Worm (Caenorhabditis elegans) whole organism, early embryonic: Measurements from ENCODE around the gene W02F12.8.

Source experiments
- ama-1 ChIP-seq: fragments of 150-350 bp; optimal IDR thresholded peaks from 2 replicates; lab custom pipeline; 2014
- ceh-36 ChIP-seq: sonication (generic microtip); optimal IDR thresholded peaks from 2 replicates; lab custom pipeline; 2016; ENCODE audit warnings: missing genetic modification characterization, inconsistent platforms, missing compliant biosample characterization
- ets-7 ChIP-seq: sonication (generic microtip); optimal IDR thresholded peaks from 2 replicates; lab custom pipeline; 2016; ENCODE audit warnings: missing genotype, missing genetic modification characterization, missing compliant biosample characterization
- hmbx-1 ChIP-seq: sonication (generic microtip); optimal IDR thresholded peaks from 2 replicates; lab custom pipeline; 2016; ENCODE audit warnings: mild to moderate bottlenecking, missing genetic modification characterization, missing compliant biosample characterization
- scrt-1 ChIP-seq: fragments of 200-800 bp; sonication (Bioruptor generic); IDR thresholded peaks from 2 replicates; pipeline ENCODE4 v1.3.6; 2022; ENCODE audit warnings: missing genetic modification characterization, missing compliant biosample characterization
- tra-4 ChIP-seq: sonication (generic microtip); optimal IDR thresholded peaks from 2 replicates; lab custom pipeline; 2017; ENCODE audit warnings: missing genetic modification characterization, missing compliant biosample characterization

ce11 chrV:6665751-6666150 is 28.8 kb downstream of the W02F12.8 start, which contains the start of gene pmp-5:
- TF ChIP-seq tra-4 = no peak
- no peak for TF ChIP-seq ets-7
- TF ChIP-seq ceh-36 (tag; lab: Kevin White, UChicago) = no peak
- TF ChIP-seq ama-1 = no peak
- no peak for TF ChIP-seq scrt-1
- TF ChIP-seq hmbx-1 (tag; lab: Kevin White, UChicago) = no peak
